Worm (Caenorhabditis elegans) whole organism, late embryonic: ENCODE measurements around the gene lbp-9.

Experiments used
- ama-1 ChIP-seq: fragments of 150-350 bp; optimal IDR thresholded peaks from 2 replicates; lab custom pipeline; 2014
- lim-6 ChIP-seq: sonication (generic microtip); optimal IDR thresholded peaks from 2 replicates; lab custom pipeline; 2016; ENCODE audit warnings: missing genetic modification characterization, missing compliant biosample characterization
- rnt-1 ChIP-seq: sonication (generic microtip); optimal IDR thresholded peaks from 2 replicates; lab custom pipeline; 2016; ENCODE audit warnings: missing genetic modification characterization, missing compliant biosample characterization

DNA sequence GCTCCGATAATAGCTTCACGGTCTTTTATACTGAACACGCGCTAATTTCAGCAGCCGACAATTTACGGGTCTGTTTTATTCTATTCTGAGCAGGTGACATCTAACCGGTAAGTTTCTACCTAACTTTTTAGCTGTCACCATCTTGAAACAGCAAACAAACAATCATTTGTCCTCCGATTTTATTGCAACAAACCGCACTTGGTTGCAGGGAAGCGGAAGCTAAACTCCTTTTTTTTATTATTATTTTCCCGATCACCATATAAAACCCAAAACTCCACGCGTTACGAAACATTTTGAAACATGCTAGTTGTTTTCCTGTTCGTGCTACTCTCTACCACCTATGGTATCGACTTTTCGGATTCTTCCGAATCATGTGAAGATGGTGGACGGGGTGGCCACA lies 29.4 kb downstream of the lbp-9 start, which contains the start of gene clec-208:
- TF ChIP-seq ama-1 (lab: Kevin White, UChicago) (no peak), lim-6 (no peak), rnt-1 (no peak)
